Worm (Caenorhabditis elegans) whole organism, late embryonic: ENCODE results near the gene K07E1.1.

ENCODE experiments used
- C08G9.2 ChIP-seq: sonication (generic microtip); optimal IDR thresholded peaks from 2 replicates; lab custom pipeline; 2016; ENCODE audit warnings: mild to moderate bottlenecking, missing genetic modification characterization, moderate library complexity, missing compliant biosample characterization
- F13H6.1 ChIP-seq: sonication (generic microtip); optimal IDR thresholded peaks from 2 replicates; lab custom pipeline; 2016; ENCODE audit warnings: missing genetic modification characterization, missing compliant biosample characterization
- K02D7.2 ChIP-seq: sonication (generic microtip); optimal IDR thresholded peaks from 2 replicates; lab custom pipeline; 2017; ENCODE audit warnings: mild to moderate bottlenecking, missing genetic modification characterization, missing compliant biosample characterization
- ceh-18 ChIP-seq: sonication (generic microtip); optimal IDR thresholded peaks from 2 replicates; lab custom pipeline; 2016; ENCODE audit warnings: missing genetic modification characterization, missing compliant biosample characterization
- ceh-19 ChIP-seq: fragments of 200-800 bp; sonication (Bioruptor generic); optimal IDR thresholded peaks from 2 replicates; lab custom pipeline; 2018; ENCODE audit warnings: mild to moderate bottlenecking, missing genetic modification characterization, missing compliant biosample characterization
- ceh-22 ChIP-seq: sonication (generic microtip); optimal IDR thresholded peaks from 2 replicates; lab custom pipeline; 2017; ENCODE audit warnings: missing biosample characterization, missing genetic modification characterization
- ceh-24 ChIP-seq: sonication (generic microtip); optimal IDR thresholded peaks from 2 replicates; lab custom pipeline; 2016; ENCODE audit warnings: mild to moderate bottlenecking, missing genetic modification characterization, missing compliant biosample characterization
- ceh-45 ChIP-seq: fragments of 200-800 bp; sonication (Bioruptor generic); IDR thresholded peaks from 2 replicates; pipeline ENCODE4 v1.3.6; 2022; ENCODE audit warnings: missing genetic modification reagents, missing genetic modification characterization, missing compliant biosample characterization
- ceh-48 ChIP-seq: sonication (generic microtip); optimal IDR thresholded peaks from 2 replicates; lab custom pipeline; 2016; ENCODE audit warnings: missing genetic modification characterization, inconsistent platforms, missing compliant biosample characterization
- ceh-9 ChIP-seq: sonication (generic microtip); optimal IDR thresholded peaks from 2 replicates; lab custom pipeline; 2016; ENCODE audit warnings: mild to moderate bottlenecking, missing genetic modification characterization, inconsistent platforms, missing compliant biosample characterization
- che-1 ChIP-seq: sonication (generic microtip); optimal IDR thresholded peaks from 2 replicates; lab custom pipeline; 2016; ENCODE audit warnings: mild to moderate bottlenecking, missing genetic modification characterization, missing compliant biosample characterization
- dmd-4 ChIP-seq: sonication (generic microtip); optimal IDR thresholded peaks from 2 replicates; lab custom pipeline; 2016; ENCODE audit warnings: borderline replicate concordance, missing genetic modification characterization, missing compliant biosample characterization
- dve-1 ChIP-seq: sonication (generic microtip); optimal IDR thresholded peaks from 2 replicates; lab custom pipeline; 2017; ENCODE audit warnings: antibody characterized with exemption, mild to moderate bottlenecking, missing genetic modification characterization, missing compliant biosample characterization
- ets-4 ChIP-seq: sonication (generic microtip); optimal IDR thresholded peaks from 2 replicates; lab custom pipeline; 2016; ENCODE audit warnings: missing genetic modification characterization, missing compliant biosample characterization
- fax-1 ChIP-seq: sonication (generic microtip); optimal IDR thresholded peaks from 2 replicates; lab custom pipeline; 2016; ENCODE audit warnings: missing genotype, missing genetic modification characterization, missing compliant biosample characterization
- fkh-6 ChIP-seq: sonication (generic microtip); optimal IDR thresholded peaks from 2 replicates; lab custom pipeline; 2016; ENCODE audit warnings: missing genetic modification characterization, missing compliant biosample characterization
- gmeb-2 ChIP-seq: sonication (generic microtip); optimal IDR thresholded peaks from 2 replicates; lab custom pipeline; 2016; ENCODE audit warnings: missing genetic modification characterization, inconsistent platforms, missing compliant biosample characterization
- hlh-13 ChIP-seq: fragments of 200-800 bp; sonication (Bioruptor generic); optimal IDR thresholded peaks from 2 replicates; lab custom pipeline; 2018; ENCODE audit warnings: mild to moderate bottlenecking, missing genetic modification characterization, missing compliant biosample characterization
- hlh-15 ChIP-seq: sonication (generic microtip); optimal IDR thresholded peaks from 2 replicates; lab custom pipeline; 2016; ENCODE audit warnings: missing genetic modification characterization, missing compliant biosample characterization
- hlh-30 ChIP-seq: sonication (generic microtip); optimal IDR thresholded peaks from 2 replicates; lab custom pipeline; 2017; ENCODE audit warnings: antibody characterized with exemption, missing genetic modification characterization, missing compliant biosample characterization; ENCODE audit not compliant: insufficient read depth
- hlh-8 ChIP-seq: sonication (generic microtip); optimal IDR thresholded peaks from 2 replicates; lab custom pipeline; 2016; ENCODE audit warnings: missing genotype, missing genetic modification characterization, missing compliant biosample characterization
- lim-6 ChIP-seq: sonication (generic microtip); optimal IDR thresholded peaks from 2 replicates; lab custom pipeline; 2016; ENCODE audit warnings: missing genetic modification characterization, missing compliant biosample characterization
- lin-11 ChIP-seq: fragments of 200-800 bp; sonication (Bioruptor generic); optimal IDR thresholded peaks from 2 replicates; lab custom pipeline; 2018; ENCODE audit warnings: mild to moderate bottlenecking, missing genetic modification characterization, missing compliant biosample characterization
- mec-3 ChIP-seq: sonication (generic microtip); optimal IDR thresholded peaks from 2 replicates; lab custom pipeline; 2016; ENCODE audit warnings: borderline replicate concordance, missing genetic modification characterization, missing compliant biosample characterization
- pat-9 ChIP-seq: fragments of 200-800 bp; sonication (Bioruptor generic); optimal IDR thresholded peaks from 2 replicates; lab custom pipeline; 2018; ENCODE audit warnings: mild to moderate bottlenecking, missing genetic modification characterization, moderate library complexity, missing compliant biosample characterization
- pax-1 ChIP-seq: fragments of 150-350 bp; optimal IDR thresholded peaks from 2 replicates; lab custom pipeline; 2014; ENCODE audit warnings: missing biosample characterization, missing genetic modification characterization
- pha-2 ChIP-seq: sonication (generic microtip); optimal IDR thresholded peaks from 2 replicates; lab custom pipeline; 2017; ENCODE audit warnings: mild to moderate bottlenecking, missing genetic modification characterization, missing compliant biosample characterization
- pha-4 ChIP-seq: fragments of 150-350 bp; optimal IDR thresholded peaks from 2 replicates; lab custom pipeline; 2018; ENCODE audit warnings: missing biosample characterization, missing genetic modification reagents, missing genetic modification characterization
- pros-1 ChIP-seq: fragments of 150-350 bp; optimal IDR thresholded peaks from 2 replicates; lab custom pipeline; 2014; ENCODE audit warnings: missing biosample characterization, missing genetic modification reagents, missing genetic modification characterization
- ref-2 ChIP-seq: sonication (generic microtip); optimal IDR thresholded peaks from 2 replicates; lab custom pipeline; 2016; ENCODE audit warnings: missing genetic modification characterization, missing compliant biosample characterization
- rnt-1 ChIP-seq: sonication (generic microtip); optimal IDR thresholded peaks from 2 replicates; lab custom pipeline; 2016; ENCODE audit warnings: missing genetic modification characterization, missing compliant biosample characterization
- sdc-2 ChIP-seq: sonication (generic microtip); optimal IDR thresholded peaks from 2 replicates; lab custom pipeline; 2016; ENCODE audit warnings: missing genotype, missing genetic modification characterization, missing compliant biosample characterization
- sox-2 ChIP-seq: fragments of 200-800 bp; sonication (Bioruptor generic); IDR thresholded peaks from 2 replicates; pipeline ENCODE4 v1.3.6; 2022; ENCODE audit warnings: missing genetic modification reagents, missing genetic modification characterization, missing compliant biosample characterization
- sox-4 ChIP-seq: sonication (generic microtip); optimal IDR thresholded peaks from 2 replicates; lab custom pipeline; 2017; ENCODE audit warnings: mild to moderate bottlenecking, missing genetic modification characterization, inconsistent platforms, missing compliant biosample characterization
- syd-9 ChIP-seq: sonication (generic microtip); optimal IDR thresholded peaks from 2 replicates; lab custom pipeline; 2016; ENCODE audit warnings: mild to moderate bottlenecking, missing genetic modification characterization, moderate library complexity, missing compliant biosample characterization
- tbx-7 ChIP-seq: sonication (generic microtip); optimal IDR thresholded peaks from 2 replicates; lab custom pipeline; 2016; ENCODE audit warnings: missing genotype, missing genetic modification characterization, missing compliant biosample characterization
- unc-3 ChIP-seq, 2 experiments: fragments of 200-800 bp in 1 of 2; sonication (Bioruptor generic) in 1 of 2; sonication (generic microtip) in 1 of 2; conservative IDR thresholded peaks in 1 of 2; optimal IDR thresholded peaks in 1 of 2; 2 replicates each; pipeline versions ENCODE4 v1.3.6 to Lab custom; 2016 to 2022; ENCODE audit warnings: missing compliant biosample characterization in 2 of 2, missing genetic modification characterization in 2 of 2, missing genetic modification reagents in 1 of 2
- unc-42 ChIP-seq: sonication (generic microtip); optimal IDR thresholded peaks from 2 replicates; lab custom pipeline; 2016; ENCODE audit warnings: missing genotype, missing genetic modification characterization, missing compliant biosample characterization
- unc-55 ChIP-seq: sonication (generic microtip); optimal IDR thresholded peaks from 2 replicates; lab custom pipeline; 2017; ENCODE audit warnings: missing biosample characterization, missing genetic modification reagents, missing genetic modification characterization
- ztf-16 ChIP-seq: sonication (generic microtip); optimal IDR thresholded peaks from 2 replicates; lab custom pipeline; 2017; ENCODE audit warnings: missing genetic modification characterization, missing compliant biosample characterization

Gene K07E1.1

ce11 chrII:4543568-4543967, 7.3 kb upstream of the K07E1.1 start, which contains the start of gene sra-34:
sra-34 (minus strand) TSS chrII:4543668.
- TF ChIP-seq sox-2 (GFP tag; lab: Robert Waterston, UW) = no peak
- no peak for TF ChIP-seq ref-2
- TF ChIP-seq ceh-18 (tag; lab: Kevin White, UChicago) = no peak
- no peak for TF ChIP-seq ceh-19
- no peak for TF ChIP-seq unc-55 (GFP tag; lab: Kevin White, UChicago)
- no peak for TF ChIP-seq ceh-45 (GFP tag; lab: Robert Waterston, UW)
- TF ChIP-seq dve-1 (tag; lab: Kevin White, UChicago) = no peak
- no peak for TF ChIP-seq che-1 (tag; lab: Kevin White, UChicago)
- no peak for TF ChIP-seq hlh-15
- no peak for TF ChIP-seq hlh-13
- TF ChIP-seq hlh-30 (tag; lab: Kevin White, UChicago) = no peak
- TF ChIP-seq pros-1 (tag; lab: Kevin White, UChicago) = no peak
- TF ChIP-seq ceh-24 (tag; lab: Kevin White, UChicago) = no peak
- no peak for TF ChIP-seq F13H6.1 (tag; lab: Kevin White, UChicago)
- TF ChIP-seq fax-1 (tag; lab: Kevin White, UChicago) = no peak
- TF ChIP-seq hlh-8 (tag; lab: Kevin White, UChicago) = no peak
- no peak for TF ChIP-seq K02D7.2 (tag; lab: Kevin White, UChicago)

DNA sequence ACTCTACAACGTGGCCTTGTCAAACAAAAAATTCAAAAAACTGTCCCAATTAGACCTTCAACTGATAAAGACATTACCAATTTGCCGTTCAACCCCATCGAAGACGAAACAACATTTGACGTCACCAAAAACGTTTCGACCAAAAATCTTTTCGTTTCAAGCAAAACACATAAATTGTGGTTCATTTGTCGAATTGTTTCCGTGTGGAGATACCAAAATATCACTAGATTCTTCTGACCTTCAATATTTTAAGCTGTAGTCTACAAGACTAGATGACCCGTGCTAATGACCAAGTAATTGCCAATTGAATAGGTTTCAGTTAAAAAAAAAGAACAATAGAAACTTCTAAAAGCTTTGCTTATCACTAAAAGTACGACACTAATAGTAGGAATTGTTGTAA, 2.5 kb upstream of the K07E1.1 start:
- TF ChIP-seq ceh-48 (tag; lab: Kevin White, UChicago) (no peak), unc-42 (tag; lab: Kevin White, UChicago) (no peak), pax-1 (tag; lab: Kevin White, UChicago) (no peak), dmd-4 (tag; lab: Kevin White, UChicago) (no peak), ceh-9 (tag; lab: Kevin White, UChicago) (no peak), tbx-7 (tag; lab: Kevin White, UChicago) (no peak), sdc-2 (tag; lab: Kevin White, UChicago) (no peak), fkh-6 (tag; lab: Kevin White, UChicago) (no peak), gmeb-2 (tag; lab: Kevin White, UChicago) (no peak), ets-4 (tag; lab: Kevin White, UChicago) (no peak), sox-4 (tag; lab: Kevin White, UChicago) (no peak), ztf-16 (tag; lab: Kevin White, UChicago) (no peak), che-1 (tag; lab: Kevin White, UChicago) (no peak), syd-9 (tag; lab: Kevin White, UChicago) (no peak), rnt-1 (tag; lab: Kevin White, UChicago) (no peak), pha-2 (tag; lab: Kevin White, UChicago) (no peak)

ce11 chrII:4549983-4550572, 805 bp upstream of the K07E1.1 start:
- no peak for TF ChIP-seq rnt-1 (tag; lab: Kevin White, UChicago)
- no peak for TF ChIP-seq pha-4
- TF ChIP-seq hlh-30 (tag; lab: Kevin White, UChicago) = no peak
- no peak for TF ChIP-seq ceh-22 (tag; lab: Kevin White, UChicago)
- no peak for TF ChIP-seq ceh-45 (GFP tag; lab: Robert Waterston, UW)
- no peak for TF ChIP-seq ceh-48 (tag; lab: Kevin White, UChicago)
- no peak for TF ChIP-seq ets-4 (tag; lab: Kevin White, UChicago)
- TF ChIP-seq C08G9.2 (tag; lab: Kevin White, UChicago) = no peak
- TF ChIP-seq lin-11 (tag; lab: Kevin White, UChicago) = no peak
- no peak for TF ChIP-seq syd-9 (tag; lab: Kevin White, UChicago)
- TF ChIP-seq mec-3 = no peak
- no peak for TF ChIP-seq ceh-24 (tag; lab: Kevin White, UChicago)
- no peak for TF ChIP-seq unc-3 (GFP tag; conservative IDR thresholded peaks at IDR 0.05; lab: Robert Waterston, UW)
- TF ChIP-seq unc-3 (tag; optimal IDR thresholded peaks at IDR 0.05; lab: Kevin White, UChicago) = no peak
- no peak for TF ChIP-seq sox-4 (tag; lab: Kevin White, UChicago)
- no peak for TF ChIP-seq pat-9 (tag; lab: Kevin White, UChicago)
- no peak for TF ChIP-seq lim-6 (tag; lab: Kevin White, UChicago)
- TF ChIP-seq ref-2 = no peak
